Worm (Caenorhabditis elegans) whole organism, early embryonic: ENCODE data around the gene tag-340.

ENCODE experiments used
- B0310.2 ChIP-seq: sonication (generic microtip); optimal IDR thresholded peaks from 2 replicates; lab custom pipeline; 2016; ENCODE audit warnings: mild to moderate bottlenecking, missing genetic modification characterization, missing compliant biosample characterization
- F13C5.2 ChIP-seq: sonication (generic microtip); optimal IDR thresholded peaks from 2 replicates; lab custom pipeline; 2017; ENCODE audit warnings: mild to moderate bottlenecking, missing genetic modification characterization, inconsistent platforms, missing compliant biosample characterization
- aly-1 ChIP-seq: sonication (generic microtip); optimal IDR thresholded peaks from 2 replicates; lab custom pipeline; 2016; ENCODE audit warnings: missing genetic modification characterization, missing compliant biosample characterization
- ama-1 ChIP-seq: fragments of 150-350 bp; optimal IDR thresholded peaks from 2 replicates; lab custom pipeline; 2014
- ceh-13 ChIP-seq: fragments of 200-800 bp; sonication (Bioruptor generic); optimal IDR thresholded peaks from 2 replicates; lab custom pipeline; 2018; ENCODE audit warnings: mild to moderate bottlenecking, missing genetic modification characterization, missing compliant biosample characterization
- ceh-36 ChIP-seq: sonication (generic microtip); optimal IDR thresholded peaks from 2 replicates; lab custom pipeline; 2016; ENCODE audit warnings: missing genetic modification characterization, inconsistent platforms, missing compliant biosample characterization
- ets-7 ChIP-seq: sonication (generic microtip); optimal IDR thresholded peaks from 2 replicates; lab custom pipeline; 2016; ENCODE audit warnings: missing genotype, missing genetic modification characterization, missing compliant biosample characterization
- flt-1 ChIP-seq: fragments of 200-800 bp; sonication (Bioruptor generic); IDR thresholded peaks from 2 replicates; pipeline ENCODE4 v1.3.6; 2022; ENCODE audit warnings: missing genetic modification characterization, missing compliant biosample characterization
- hmbx-1 ChIP-seq: sonication (generic microtip); optimal IDR thresholded peaks from 2 replicates; lab custom pipeline; 2016; ENCODE audit warnings: mild to moderate bottlenecking, missing genetic modification characterization, missing compliant biosample characterization
- hmg-4 ChIP-seq: fragments of 200-800 bp; sonication (Bioruptor generic); optimal IDR thresholded peaks from 2 replicates; lab custom pipeline; 2018; ENCODE audit warnings: mild to moderate bottlenecking, missing genetic modification characterization, missing compliant biosample characterization
- hnd-1 ChIP-seq: sonication (generic microtip); optimal IDR thresholded peaks from 2 replicates; lab custom pipeline; 2016; ENCODE audit warnings: missing genetic modification characterization, missing compliant biosample characterization
- pes-1 ChIP-seq: fragments of 200-800 bp; sonication (Bioruptor generic); IDR thresholded peaks from 2 replicates; pipeline ENCODE4 v1.3.6; 2022; ENCODE audit warnings: missing genetic modification reagents, missing genetic modification characterization, missing compliant biosample characterization
- scrt-1 ChIP-seq: fragments of 200-800 bp; sonication (Bioruptor generic); IDR thresholded peaks from 2 replicates; pipeline ENCODE4 v1.3.6; 2022; ENCODE audit warnings: missing genetic modification characterization, missing compliant biosample characterization
- sea-1 ChIP-seq: fragments of 200-800 bp; sonication (Bioruptor generic); conservative IDR thresholded peaks from 2 replicates; pipeline ENCODE4 v1.3.6; 2022; ENCODE audit warnings: missing genetic modification characterization, missing compliant biosample characterization
- tbx-11 ChIP-seq: fragments of 200-800 bp; sonication (Bioruptor generic); IDR thresholded peaks from 2 replicates; pipeline ENCODE4 v1.3.6; 2022; ENCODE audit warnings: missing genetic modification characterization, missing compliant biosample characterization
- tbx-37 ChIP-seq: fragments of 200-800 bp; sonication (Bioruptor generic); conservative IDR thresholded peaks from 2 replicates; pipeline ENCODE4 v1.3.6; 2022; ENCODE audit warnings: missing genetic modification reagents, missing genetic modification characterization, missing compliant biosample characterization
- tra-4 ChIP-seq: sonication (generic microtip); optimal IDR thresholded peaks from 2 replicates; lab custom pipeline; 2017; ENCODE audit warnings: missing genetic modification characterization, missing compliant biosample characterization

tag-340 gene

ce11 chrIII:4930154-4930679 lies 29.9 kb downstream of the tag-340 start, which contains the start of gene set-2:
TSS of gene set-2 (minus strand) at chrIII:4930204.
- peak; percentile 86 for TF ChIP-seq tbx-37
- TF ChIP-seq hmg-4 (GFP tag; lab: Kevin White, UChicago), result no peak
- TF ChIP-seq tbx-11 (GFP tag; lab: Robert Waterston, UW), result no peak
- TF ChIP-seq ets-7, result no peak
- no peak for TF ChIP-seq ceh-36 (tag; lab: Kevin White, UChicago)
- TF ChIP-seq hnd-1 (tag; lab: Kevin White, UChicago), result no peak
- TF ChIP-seq tra-4, result no peak
- peak; percentile 32 for TF ChIP-seq F13C5.2 (tag; lab: Kevin White, UChicago)
- no peak for TF ChIP-seq ceh-13 (GFP tag; lab: Kevin White, UChicago)
- TF ChIP-seq flt-1, result 0 out of 2 replicates have a peak, but pooled peaks have one; percentile 10
- no peak for TF ChIP-seq aly-1 (tag; lab: Kevin White, UChicago)
- peak; percentile 63; the same call in 1 of the 2 replicates for TF ChIP-seq pes-1 (GFP tag; lab: Robert Waterston, UW)
- TF ChIP-seq B0310.2 (tag; lab: Kevin White, UChicago), result no peak
- no peak for TF ChIP-seq ama-1 (lab: Kevin White, UChicago)
- TF ChIP-seq scrt-1 (GFP tag; lab: Robert Waterston, UW), result no peak
- TF ChIP-seq hmbx-1 (tag; lab: Kevin White, UChicago), result no peak
- no peak; the same call in 1 of the 2 replicates for TF ChIP-seq sea-1

- TF ChIP-seq aly-1 (tag; lab: Kevin White, UChicago) (no peak), ama-1 (lab: Kevin White, UChicago) (no peak), sea-1 (no peak), B0310.2 (tag; lab: Kevin White, UChicago) (no peak), pes-1 (GFP tag; lab: Robert Waterston, UW) (no peak), flt-1 (no peak)
Measured at ce11 chrIII:4932203-4932699, 31.9 kb downstream of the tag-340 start, which contains the start of the genes C26E6.12 and eri-9. TSS of gene C26E6.12 (minus strand) at chrIII:4932253. TSS of gene eri-9 (plus strand) at chrIII:4932450.

ce11 chrIII:4934896-4935628 lies 34.8 kb downstream of the tag-340 start, which contains the start of gene mrps-18C:
TSS of gene mrps-18C (plus strand) at chrIII:4935578.
- no peak for TF ChIP-seq hmbx-1 (tag; lab: Kevin White, UChicago)
- no peak for TF ChIP-seq scrt-1 (GFP tag; lab: Robert Waterston, UW)

- no peak for TF ChIP-seq pes-1 (GFP tag; lab: Robert Waterston, UW)
- no peak for TF ChIP-seq tbx-11 (GFP tag; lab: Robert Waterston, UW)
- no peak for TF ChIP-seq hmbx-1 (tag; lab: Kevin White, UChicago)
- no peak for TF ChIP-seq hmg-4 (GFP tag; lab: Kevin White, UChicago)
- no peak for TF ChIP-seq tbx-37
- TF ChIP-seq tra-4, result no peak
Measured at ce11 chrIII:4937022-4937421, 36.7 kb downstream of the tag-340 start, which contains the start of gene fsn-1. TSS of gene fsn-1 (plus strand) at chrIII:4937322.

- TF ChIP-seq pes-1 (GFP tag; lab: Robert Waterston, UW), result no peak
- TF ChIP-seq sea-1, result no peak
- no peak for TF ChIP-seq flt-1
- TF ChIP-seq ets-7, result no peak
- TF ChIP-seq F13C5.2 (tag; lab: Kevin White, UChicago), result no peak
- no peak for TF ChIP-seq hmg-4 (GFP tag; lab: Kevin White, UChicago)
- TF ChIP-seq ama-1 (lab: Kevin White, UChicago), result no peak
- no peak for TF ChIP-seq tra-4
- no peak for TF ChIP-seq scrt-1 (GFP tag; lab: Robert Waterston, UW)
- no peak for TF ChIP-seq aly-1 (tag; lab: Kevin White, UChicago)
- no peak for TF ChIP-seq hmbx-1 (tag; lab: Kevin White, UChicago)
- no peak for TF ChIP-seq tbx-37
- no peak for TF ChIP-seq tbx-11 (GFP tag; lab: Robert Waterston, UW)
Measured at ce11 chrIII:4939267-4939666, 39.0 kb downstream of the tag-340 start, which contains the start of gene rpb-2. TSS of gene rpb-2 (plus strand) at chrIII:4939567.

- no peak for TF ChIP-seq tra-4
- TF ChIP-seq tbx-11 (GFP tag; lab: Robert Waterston, UW), result no peak
- TF ChIP-seq B0310.2 (tag; lab: Kevin White, UChicago), result no peak
- TF ChIP-seq hnd-1 (tag; lab: Kevin White, UChicago), result no peak
- TF ChIP-seq aly-1 (tag; lab: Kevin White, UChicago), result no peak
- TF ChIP-seq scrt-1 (GFP tag; lab: Robert Waterston, UW), result no peak
- no peak for TF ChIP-seq ceh-36 (tag; lab: Kevin White, UChicago)
- TF ChIP-seq ama-1 (lab: Kevin White, UChicago), result no peak
- TF ChIP-seq flt-1, result no peak
- TF ChIP-seq hmg-4 (GFP tag; lab: Kevin White, UChicago), result no peak
- TF ChIP-seq hmbx-1 (tag; lab: Kevin White, UChicago), result no peak
- no peak for TF ChIP-seq ceh-13 (GFP tag; lab: Kevin White, UChicago)
- TF ChIP-seq F13C5.2 (tag; lab: Kevin White, UChicago), result no peak
- TF ChIP-seq pes-1 (GFP tag; lab: Robert Waterston, UW), result no peak
- TF ChIP-seq sea-1, result no peak
- TF ChIP-seq tbx-37, result no peak
- TF ChIP-seq ets-7, result no peak
Measured at ce11 chrIII:4944213-4944612, 43.9 kb downstream of the tag-340 start, which contains the start of gene ntl-9. TSS of gene ntl-9 (plus strand) at chrIII:4944513.

- TF ChIP-seq pes-1 (GFP tag; lab: Robert Waterston, UW) (peak; percentile 42; the same call in 1 of the 2 replicates), B0310.2 (tag; lab: Kevin White, UChicago) (peak; percentile 10), hmg-4 (GFP tag; lab: Kevin White, UChicago) (peak; percentile 79), ets-7 (peak; percentile 54), flt-1 (no peak; the same call in 1 of the 2 replicates), tra-4 (no peak), F13C5.2 (tag; lab: Kevin White, UChicago) (peak; percentile 58), tbx-37 (no peak; the same call in 1 of the 2 replicates), ceh-36 (tag; lab: Kevin White, UChicago) (peak; percentile 40), aly-1 (tag; lab: Kevin White, UChicago) (peak; percentile 7), tbx-11 (GFP tag; lab: Robert Waterston, UW) (no peak), hnd-1 (tag; lab: Kevin White, UChicago) (peak; percentile 12), scrt-1 (GFP tag; lab: Robert Waterston, UW) (0 out of 2 replicates have a peak, but pooled peaks have one; percentile 63), hmbx-1 (tag; lab: Kevin White, UChicago) (no peak), ama-1 (lab: Kevin White, UChicago) (no peak), sea-1 (no peak), ceh-13 (GFP tag; lab: Kevin White, UChicago) (no peak)
Measured at ce11 chrIII:4947352-4947751, 47.0 kb downstream of the tag-340 start.
